Worm (Caenorhabditis elegans) whole organism, early embryonic: ENCODE results near the gene B0563.7.

Source experiments
- B0310.2 ChIP-seq: sonication (generic microtip); optimal IDR thresholded peaks from 2 replicates; lab custom pipeline; 2016; ENCODE audit warnings: mild to moderate bottlenecking, missing genetic modification characterization, missing compliant biosample characterization
- F13C5.2 ChIP-seq: sonication (generic microtip); optimal IDR thresholded peaks from 2 replicates; lab custom pipeline; 2017; ENCODE audit warnings: mild to moderate bottlenecking, missing genetic modification characterization, inconsistent platforms, missing compliant biosample characterization
- aly-1 ChIP-seq: sonication (generic microtip); optimal IDR thresholded peaks from 2 replicates; lab custom pipeline; 2016; ENCODE audit warnings: missing genetic modification characterization, missing compliant biosample characterization
- ama-1 ChIP-seq: fragments of 150-350 bp; optimal IDR thresholded peaks from 2 replicates; lab custom pipeline; 2014
- ceh-13 ChIP-seq: fragments of 200-800 bp; sonication (Bioruptor generic); optimal IDR thresholded peaks from 2 replicates; lab custom pipeline; 2018; ENCODE audit warnings: mild to moderate bottlenecking, missing genetic modification characterization, missing compliant biosample characterization
- ceh-36 ChIP-seq: sonication (generic microtip); optimal IDR thresholded peaks from 2 replicates; lab custom pipeline; 2016; ENCODE audit warnings: missing genetic modification characterization, inconsistent platforms, missing compliant biosample characterization
- ets-7 ChIP-seq: sonication (generic microtip); optimal IDR thresholded peaks from 2 replicates; lab custom pipeline; 2016; ENCODE audit warnings: missing genotype, missing genetic modification characterization, missing compliant biosample characterization
- flt-1 ChIP-seq: fragments of 200-800 bp; sonication (Bioruptor generic); IDR thresholded peaks from 2 replicates; pipeline ENCODE4 v1.3.6; 2022; ENCODE audit warnings: missing genetic modification characterization, missing compliant biosample characterization
- hmbx-1 ChIP-seq: sonication (generic microtip); optimal IDR thresholded peaks from 2 replicates; lab custom pipeline; 2016; ENCODE audit warnings: mild to moderate bottlenecking, missing genetic modification characterization, missing compliant biosample characterization
- hmg-4 ChIP-seq: fragments of 200-800 bp; sonication (Bioruptor generic); optimal IDR thresholded peaks from 2 replicates; lab custom pipeline; 2018; ENCODE audit warnings: mild to moderate bottlenecking, missing genetic modification characterization, missing compliant biosample characterization
- hnd-1 ChIP-seq: sonication (generic microtip); optimal IDR thresholded peaks from 2 replicates; lab custom pipeline; 2016; ENCODE audit warnings: missing genetic modification characterization, missing compliant biosample characterization
- pes-1 ChIP-seq: fragments of 200-800 bp; sonication (Bioruptor generic); IDR thresholded peaks from 2 replicates; pipeline ENCODE4 v1.3.6; 2022; ENCODE audit warnings: missing genetic modification reagents, missing genetic modification characterization, missing compliant biosample characterization
- scrt-1 ChIP-seq: fragments of 200-800 bp; sonication (Bioruptor generic); IDR thresholded peaks from 2 replicates; pipeline ENCODE4 v1.3.6; 2022; ENCODE audit warnings: missing genetic modification characterization, missing compliant biosample characterization
- sea-1 ChIP-seq: fragments of 200-800 bp; sonication (Bioruptor generic); conservative IDR thresholded peaks from 2 replicates; pipeline ENCODE4 v1.3.6; 2022; ENCODE audit warnings: missing genetic modification characterization, missing compliant biosample characterization
- tbx-11 ChIP-seq: fragments of 200-800 bp; sonication (Bioruptor generic); IDR thresholded peaks from 2 replicates; pipeline ENCODE4 v1.3.6; 2022; ENCODE audit warnings: missing genetic modification characterization, missing compliant biosample characterization
- tbx-37 ChIP-seq: fragments of 200-800 bp; sonication (Bioruptor generic); conservative IDR thresholded peaks from 2 replicates; pipeline ENCODE4 v1.3.6; 2022; ENCODE audit warnings: missing genetic modification reagents, missing genetic modification characterization, missing compliant biosample characterization
- tra-4 ChIP-seq: sonication (generic microtip); optimal IDR thresholded peaks from 2 replicates; lab custom pipeline; 2017; ENCODE audit warnings: missing genetic modification characterization, missing compliant biosample characterization

Gene B0563.7

ce11 chrX:9117541-9117940 lies 36.6 kb downstream of the B0563.7 start:
- TF ChIP-seq ceh-13 (GFP tag; lab: Kevin White, UChicago) (no peak), hnd-1 (tag; lab: Kevin White, UChicago) (no peak), F13C5.2 (no peak), hmbx-1 (tag; lab: Kevin White, UChicago) (no peak), pes-1 (GFP tag; lab: Robert Waterston, UW) (no peak), B0310.2 (tag; lab: Kevin White, UChicago) (no peak), ceh-36 (tag; lab: Kevin White, UChicago) (no peak), ama-1 (no peak), ets-7 (tag; lab: Kevin White, UChicago) (no peak)

- no peak for TF ChIP-seq ceh-13 (GFP tag; lab: Kevin White, UChicago)
- peak; percentile 44 for TF ChIP-seq hmg-4 (GFP tag; lab: Kevin White, UChicago)
- no peak for TF ChIP-seq pes-1 (GFP tag; lab: Robert Waterston, UW)
- TF ChIP-seq ama-1 = no peak
- no peak for TF ChIP-seq ets-7 (tag; lab: Kevin White, UChicago)
- peak; percentile 46 for TF ChIP-seq F13C5.2
- TF ChIP-seq tbx-37 (GFP tag; lab: Robert Waterston, UW) = 0 out of 2 replicates have a peak, but pooled peaks have one; percentile 32
- no peak for TF ChIP-seq hnd-1 (tag; lab: Kevin White, UChicago)
- TF ChIP-seq ceh-36 (tag; lab: Kevin White, UChicago) = no peak
- TF ChIP-seq scrt-1 (GFP tag; lab: Robert Waterston, UW) = no peak
- no peak for TF ChIP-seq aly-1
Measured at ce11 chrX:9113829-9114228, 40.3 kb downstream of the B0563.7 start, which contains the start of gene C25A11.2. C25A11.2 (plus strand) TSS chrX:9114066.

- TF ChIP-seq aly-1 = no peak
- TF ChIP-seq hmg-4 (GFP tag; lab: Kevin White, UChicago) = no peak
- no peak for TF ChIP-seq tra-4
- TF ChIP-seq tbx-11 (GFP tag; lab: Robert Waterston, UW) = no peak
- no peak for TF ChIP-seq tbx-37 (GFP tag; lab: Robert Waterston, UW)
- TF ChIP-seq pes-1 (GFP tag; lab: Robert Waterston, UW) = no peak
- TF ChIP-seq ceh-36 (tag; lab: Kevin White, UChicago) = no peak
- no peak for TF ChIP-seq sea-1 (GFP tag; lab: Robert Waterston, UW)
- no peak for TF ChIP-seq ceh-13 (GFP tag; lab: Kevin White, UChicago)
Measured at ce11 chrX:9111585-9111984, 42.5 kb downstream of the B0563.7 start.

DNA sequence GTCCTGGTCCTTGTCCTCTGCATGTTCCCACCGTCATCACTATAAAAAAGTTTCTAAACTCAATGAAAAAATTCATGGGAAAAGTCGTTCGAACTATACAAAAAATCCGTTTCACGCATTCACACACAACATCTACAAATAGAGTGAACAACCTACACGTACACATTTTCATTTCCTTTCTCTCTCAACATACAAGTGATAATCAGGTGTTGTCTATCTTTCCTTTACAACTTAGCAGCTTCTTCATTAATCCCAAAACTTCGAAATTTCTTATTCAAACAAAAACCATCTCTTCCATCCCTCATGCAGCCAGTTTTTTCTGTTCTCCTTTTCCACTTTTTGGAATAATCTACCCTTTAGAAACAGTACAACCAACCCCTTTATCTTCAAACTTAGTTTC lies 46.2 kb downstream of the B0563.7 start:
- TF ChIP-seq flt-1 (GFP tag; lab: Robert Waterston, UW) = no peak
- TF ChIP-seq hmg-4 (GFP tag; lab: Kevin White, UChicago) = no peak
- TF ChIP-seq aly-1 = no peak
- TF ChIP-seq B0310.2 (tag; lab: Kevin White, UChicago) = no peak
- TF ChIP-seq ceh-36 (tag; lab: Kevin White, UChicago) = no peak
- no peak for TF ChIP-seq pes-1 (GFP tag; lab: Robert Waterston, UW)
- no peak for TF ChIP-seq ets-7 (tag; lab: Kevin White, UChicago)
- no peak for TF ChIP-seq tbx-11 (GFP tag; lab: Robert Waterston, UW)
- no peak for TF ChIP-seq hmbx-1 (tag; lab: Kevin White, UChicago)

- no peak for TF ChIP-seq scrt-1 (GFP tag; lab: Robert Waterston, UW)
- TF ChIP-seq hmbx-1 (tag; lab: Kevin White, UChicago) = no peak
- TF ChIP-seq pes-1 (GFP tag; lab: Robert Waterston, UW) = no peak
Measured at ce11 chrX:9105888-9106287, 48.2 kb downstream of the B0563.7 start.

DNA sequence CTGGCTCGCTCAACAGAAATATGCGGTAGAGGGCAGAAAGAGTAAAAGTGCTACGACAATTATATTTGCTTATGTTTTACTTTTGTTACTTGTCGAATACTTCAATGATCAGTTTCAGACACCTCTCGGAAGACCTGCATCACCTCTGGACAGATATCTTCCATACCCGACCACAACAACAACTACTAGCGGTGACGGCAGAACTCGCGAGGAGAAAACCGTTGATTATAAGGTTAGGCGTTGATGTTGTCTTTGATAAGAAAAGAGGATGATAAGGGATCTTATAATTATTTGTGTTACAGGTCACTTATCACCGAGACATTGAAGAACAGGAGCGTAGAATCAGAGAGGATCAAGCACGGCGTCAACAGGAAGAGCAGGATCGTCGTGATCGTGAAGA lies 49.0 kb downstream of the B0563.7 start:
- TF ChIP-seq sea-1 (GFP tag; lab: Robert Waterston, UW) (no peak), hnd-1 (tag; lab: Kevin White, UChicago) (no peak), ceh-36 (tag; lab: Kevin White, UChicago) (no peak), ceh-13 (GFP tag; lab: Kevin White, UChicago) (no peak), tbx-11 (GFP tag; lab: Robert Waterston, UW) (no peak), tbx-37 (GFP tag; lab: Robert Waterston, UW) (no peak), pes-1 (GFP tag; lab: Robert Waterston, UW) (no peak), F13C5.2 (no peak), ets-7 (tag; lab: Kevin White, UChicago) (no peak), flt-1 (GFP tag; lab: Robert Waterston, UW) (no peak), B0310.2 (tag; lab: Kevin White, UChicago) (no peak), tra-4 (no peak), aly-1 (no peak), hmg-4 (GFP tag; lab: Kevin White, UChicago) (no peak), hmbx-1 (tag; lab: Kevin White, UChicago) (no peak)

DNA sequence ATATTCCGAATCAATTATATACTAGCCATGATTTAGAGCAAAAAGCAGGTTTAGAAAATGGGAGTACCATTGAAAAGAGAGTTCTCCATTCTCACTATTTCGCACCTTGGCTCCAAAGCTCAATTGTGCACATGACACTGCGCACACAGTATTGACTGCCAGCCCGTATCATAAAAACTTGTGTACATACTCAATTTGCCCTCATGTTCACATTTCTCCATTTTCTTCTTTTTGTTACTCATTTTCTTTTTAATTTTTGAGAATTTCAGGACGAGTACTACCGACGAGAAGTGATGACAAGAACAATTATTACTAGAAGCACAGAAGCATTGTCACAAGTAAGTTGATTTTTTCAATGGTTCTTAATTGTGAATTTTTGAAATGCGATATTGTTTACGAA lies 49.7 kb downstream of the B0563.7 start:
- no peak for TF ChIP-seq hnd-1 (tag; lab: Kevin White, UChicago)
- no peak for TF ChIP-seq aly-1
- TF ChIP-seq ama-1 = no peak
- no peak for TF ChIP-seq ets-7 (tag; lab: Kevin White, UChicago)
- TF ChIP-seq tbx-37 (GFP tag; lab: Robert Waterston, UW) = no peak
- no peak for TF ChIP-seq hmg-4 (GFP tag; lab: Kevin White, UChicago)
- TF ChIP-seq hmbx-1 (tag; lab: Kevin White, UChicago) = no peak
- TF ChIP-seq tbx-11 (GFP tag; lab: Robert Waterston, UW) = no peak
- no peak for TF ChIP-seq flt-1 (GFP tag; lab: Robert Waterston, UW)
- TF ChIP-seq tra-4 = no peak
- no peak for TF ChIP-seq B0310.2 (tag; lab: Kevin White, UChicago)

DNA sequence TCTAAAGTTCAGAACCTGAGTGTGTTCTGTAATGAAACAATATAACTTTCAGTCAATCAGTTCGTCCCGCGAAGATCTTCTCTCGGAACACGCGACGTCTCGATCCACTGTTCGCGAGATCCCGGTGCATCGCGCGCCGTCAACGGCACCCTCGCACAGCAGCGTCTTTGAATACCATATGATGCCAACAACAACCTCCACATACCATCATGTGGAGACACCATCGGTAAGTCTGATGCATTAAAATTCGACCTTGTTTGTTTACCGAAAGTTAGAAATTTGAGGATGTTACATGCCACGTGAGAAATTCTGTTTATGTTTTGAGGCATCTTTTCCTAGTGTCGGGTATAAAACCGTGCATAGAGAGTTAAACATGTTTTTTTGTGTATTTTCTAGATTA lies 50.5 kb downstream of the B0563.7 start:
- TF ChIP-seq ets-7 (tag; lab: Kevin White, UChicago) (no peak), F13C5.2 (no peak), tra-4 (no peak), hmg-4 (GFP tag; lab: Kevin White, UChicago) (no peak), ceh-13 (GFP tag; lab: Kevin White, UChicago) (no peak), aly-1 (no peak), flt-1 (GFP tag; lab: Robert Waterston, UW) (no peak), tbx-37 (GFP tag; lab: Robert Waterston, UW) (no peak), ama-1 (no peak), hmbx-1 (tag; lab: Kevin White, UChicago) (no peak), hnd-1 (tag; lab: Kevin White, UChicago) (no peak), tbx-11 (GFP tag; lab: Robert Waterston, UW) (no peak), ceh-36 (tag; lab: Kevin White, UChicago) (no peak), sea-1 (GFP tag; lab: Robert Waterston, UW) (no peak), B0310.2 (tag; lab: Kevin White, UChicago) (no peak), scrt-1 (GFP tag; lab: Robert Waterston, UW) (no peak), pes-1 (GFP tag; lab: Robert Waterston, UW) (no peak)
